Worm (Caenorhabditis elegans) whole organism, L4 larva: ENCODE data around the gene ZC8.6.

Experiments used
- F26F4.8 ChIP-seq: fragments of 200-800 bp; sonication (Bioruptor generic); conservative IDR thresholded peaks from 2 replicates; pipeline ENCODE4 v1.3.6; 2022; ENCODE audit warnings: missing genetic modification characterization, missing compliant biosample characterization
- F44E2.7 ChIP-seq: fragments of 200-800 bp; sonication (Bioruptor generic); IDR thresholded peaks from 2 replicates; pipeline ENCODE4 v2.1.2; 2022; ENCODE audit warnings: missing genetic modification characterization, missing compliant biosample characterization
- F49E8.2 ChIP-seq: sonication (generic microtip); optimal IDR thresholded peaks from 2 replicates; lab custom pipeline; 2016; ENCODE audit warnings: missing compliant biosample characterization, mild to moderate bottlenecking, missing genetic modification characterization, borderline replicate concordance
- R02D3.7 ChIP-seq: fragments of 150-350 bp; sonication (generic microtip); optimal IDR thresholded peaks from 3 replicates; lab custom pipeline; 2014; ENCODE audit warnings: missing biosample characterization, missing genetic modification characterization
- T20F7.1 ChIP-seq: fragments of 200-800 bp; sonication (Bioruptor generic); optimal IDR thresholded peaks from 2 replicates; lab custom pipeline; 2018; ENCODE audit warnings: mild to moderate bottlenecking, missing genetic modification characterization, missing compliant biosample characterization
- Y105C5A.15 ChIP-seq: fragments of 200-800 bp; sonication (Bioruptor generic); IDR thresholded peaks from 2 replicates; pipeline ENCODE4 v1.3.6; 2022; ENCODE audit warnings: missing genetic modification characterization, missing compliant biosample characterization
- Y48G9A.11 ChIP-seq: fragments of 200-800 bp; sonication (Bioruptor generic); IDR thresholded peaks from 2 replicates; pipeline ENCODE4 v1.3.6; 2022; ENCODE audit warnings: missing genetic modification reagents, missing genetic modification characterization, missing compliant biosample characterization
- aly-2 ChIP-seq: sonication (generic microtip); optimal IDR thresholded peaks from 2 replicates; lab custom pipeline; 2018; ENCODE audit warnings: missing biosample characterization, missing genetic modification characterization
- ama-1 ChIP-seq: fragments of 150-350 bp; optimal IDR thresholded peaks from 2 replicates; lab custom pipeline; 2014; ENCODE audit warnings: inconsistent platforms, mixed read lengths
- ceh-28 ChIP-seq: fragments of 150-350 bp; optimal IDR thresholded peaks from 2 replicates; lab custom pipeline; 2014; ENCODE audit warnings: missing biosample characterization, missing genetic modification reagents, missing genetic modification characterization
- ceh-62 ChIP-seq: sonication (generic microtip); optimal IDR thresholded peaks from 2 replicates; lab custom pipeline; 2017; ENCODE audit warnings: missing biosample characterization, missing genetic modification characterization
- daf-12 ChIP-seq: fragments of 150-350 bp; optimal IDR thresholded peaks from 2 replicates; lab custom pipeline; 2014; ENCODE audit warnings: missing biosample characterization, missing genetic modification reagents, missing genetic modification characterization
- daf-16 ChIP-seq, 3 experiments: sonication (generic microtip); optimal IDR thresholded peaks; 2 replicates each; lab custom pipeline; 2016 to 2017; ENCODE audit warnings: missing genetic modification characterization in 3 of 3, missing genetic modification reagents in 3 of 3, mild to moderate bottlenecking in 2 of 3, missing compliant biosample characterization in 2 of 3, missing biosample characterization in 1 of 3, moderate library complexity in 1 of 3
- dmd-6 ChIP-seq: fragments of 200-800 bp; sonication (Bioruptor generic); IDR thresholded peaks from 2 replicates; pipeline ENCODE4 v1.3.6; 2022; ENCODE audit warnings: missing genetic modification reagents, missing genetic modification characterization, missing compliant biosample characterization
- dpl-1 ChIP-seq: fragments of 150-350 bp; optimal IDR thresholded peaks from 2 replicates; lab custom pipeline; 2014; ENCODE audit warnings: missing biosample characterization, missing genetic modification reagents, missing genetic modification characterization
- duxl-1 ChIP-seq: sonication (generic microtip); optimal IDR thresholded peaks from 2 replicates; lab custom pipeline; 2016; ENCODE audit warnings: mild to moderate bottlenecking, missing genetic modification characterization, moderate library complexity, missing compliant biosample characterization; ENCODE audit not compliant: poor library complexity
- egl-43 ChIP-seq: fragments of 200-800 bp; sonication (Bioruptor generic); IDR thresholded peaks from 2 replicates; pipeline ENCODE4 v1.3.6; 2022; ENCODE audit warnings: missing genetic modification reagents, missing genetic modification characterization, missing compliant biosample characterization
- fkh-10 ChIP-seq: fragments of 150-350 bp; optimal IDR thresholded peaks from 2 replicates; lab custom pipeline; 2014; ENCODE audit warnings: missing biosample characterization, missing genetic modification reagents, missing genetic modification characterization
- fos-1 ChIP-seq: fragments of 150-350 bp; optimal IDR thresholded peaks from 2 replicates; lab custom pipeline; 2014; ENCODE audit warnings: missing biosample characterization, missing genetic modification characterization
- hif-1 ChIP-seq, 2 experiments: sonication (generic microtip); optimal IDR thresholded peaks; 2 replicates each; lab custom pipeline; 2016 to 2017; ENCODE audit warnings: missing compliant biosample characterization in 2 of 2, missing genetic modification characterization in 2 of 2, missing genetic modification reagents in 2 of 2, missing genotype in 2 of 2, mild to moderate bottlenecking in 1 of 2
- hlh-11 ChIP-seq: fragments of 200-800 bp; sonication (Bioruptor generic); optimal IDR thresholded peaks from 2 replicates; lab custom pipeline; 2018; ENCODE audit warnings: mild to moderate bottlenecking, missing genetic modification characterization, missing compliant biosample characterization
- hlh-30 ChIP-seq: sonication (generic microtip); optimal IDR thresholded peaks from 2 replicates; lab custom pipeline; 2017; ENCODE audit warnings: antibody characterized with exemption, mild to moderate bottlenecking, missing genetic modification characterization, missing compliant biosample characterization; ENCODE audit not compliant: insufficient read depth
- lim-7 ChIP-seq: fragments of 200-800 bp; sonication (Bioruptor generic); IDR thresholded peaks from 2 replicates; pipeline ENCODE4 v1.3.6; 2022; ENCODE audit warnings: missing genetic modification characterization, missing compliant biosample characterization
- lin-13 ChIP-seq: fragments of 150-350 bp; optimal IDR thresholded peaks from 2 replicates; lab custom pipeline; 2014; ENCODE audit warnings: missing biosample characterization, missing genetic modification reagents, missing genetic modification characterization
- lin-29 ChIP-seq: fragments of 200-800 bp; sonication (Bioruptor generic); IDR thresholded peaks from 2 replicates; pipeline ENCODE4 v1.3.6; 2022; ENCODE audit warnings: missing genetic modification reagents, missing genetic modification characterization, missing compliant biosample characterization
- lin-38 ChIP-seq: fragments of 200-800 bp; sonication (Bioruptor generic); IDR thresholded peaks from 2 replicates; pipeline ENCODE4 v1.3.6; 2022; ENCODE audit warnings: missing genetic modification reagents, missing genetic modification characterization, missing compliant biosample characterization
- lin-39 ChIP-seq: fragments of 150-350 bp; optimal IDR thresholded peaks from 2 replicates; lab custom pipeline; 2014; ENCODE audit warnings: missing biosample characterization, missing genetic modification reagents, missing genetic modification characterization
- madf-9 ChIP-seq: fragments of 200-800 bp; sonication (Bioruptor generic); conservative IDR thresholded peaks from 2 replicates; pipeline ENCODE4 v1.3.6; 2022; ENCODE audit warnings: missing genetic modification reagents, missing genetic modification characterization, missing compliant biosample characterization
- mdl-1 ChIP-seq, 2 experiments: fragments of 150-350 bp in 1 of 2; sonication (generic microtip) in 1 of 2; optimal IDR thresholded peaks; 2 replicates each; lab custom pipeline; 2014 to 2017; ENCODE audit warnings: missing biosample characterization in 2 of 2, missing genetic modification characterization in 2 of 2
- mep-1 ChIP-seq: fragments of 150-350 bp; sonication (generic microtip); optimal IDR thresholded peaks from 3 replicates; lab custom pipeline; 2014; ENCODE audit warnings: missing biosample characterization, missing genetic modification characterization
- mes-2 ChIP-seq: sonication (generic microtip); optimal IDR thresholded peaks from 2 replicates; lab custom pipeline; 2016; ENCODE audit warnings: missing genotype, mild to moderate bottlenecking, missing genetic modification characterization, missing compliant biosample characterization; ENCODE audit not compliant: poor library complexity, severe bottlenecking
- mxl-2 ChIP-seq: fragments of 200-800 bp; sonication (Bioruptor generic); conservative IDR thresholded peaks from 2 replicates; pipeline ENCODE4 v1.3.6; 2022; ENCODE audit warnings: missing genetic modification reagents, missing genetic modification characterization, missing compliant biosample characterization
- mxl-3 ChIP-seq: fragments of 200-800 bp; sonication (Bioruptor generic); optimal IDR thresholded peaks from 2 replicates; lab custom pipeline; 2018; ENCODE audit warnings: mild to moderate bottlenecking, missing genetic modification characterization, missing compliant biosample characterization
- nhr-102 ChIP-seq: sonication (generic microtip); optimal IDR thresholded peaks from 2 replicates; lab custom pipeline; 2016; ENCODE audit warnings: mild to moderate bottlenecking, missing genetic modification characterization, moderate library complexity, missing compliant biosample characterization
- nhr-41 ChIP-seq: fragments of 200-800 bp; sonication (Bioruptor generic); IDR thresholded peaks from 2 replicates; pipeline ENCODE4 v1.3.6; 2022; ENCODE audit warnings: missing genetic modification reagents, missing genetic modification characterization, missing compliant biosample characterization
- nhr-42 ChIP-seq: fragments of 200-800 bp; sonication (Bioruptor generic); IDR thresholded peaks from 2 replicates; pipeline ENCODE4 v1.3.6; 2022; ENCODE audit warnings: missing genetic modification characterization, missing compliant biosample characterization
- nhr-48 ChIP-seq: sonication (generic microtip); optimal IDR thresholded peaks from 2 replicates; lab custom pipeline; 2016; ENCODE audit warnings: mild to moderate bottlenecking, missing genetic modification characterization, missing compliant biosample characterization
- nhr-76 ChIP-seq: fragments of 150-350 bp; optimal IDR thresholded peaks from 2 replicates; lab custom pipeline; 2014; ENCODE audit warnings: missing biosample characterization, missing genetic modification characterization
- pqm-1 ChIP-seq: sonication (generic microtip); optimal IDR thresholded peaks from 2 replicates; lab custom pipeline; 2017; ENCODE audit warnings: missing biosample characterization, missing genetic modification characterization
- rbr-2 ChIP-seq: sonication (generic microtip); optimal IDR thresholded peaks from 2 replicates; lab custom pipeline; 2016; ENCODE audit warnings: missing genotype, missing genetic modification characterization, missing compliant biosample characterization
- skn-1 ChIP-seq: fragments of 150-350 bp; optimal IDR thresholded peaks from 2 replicates; lab custom pipeline; 2014; ENCODE audit warnings: missing biosample characterization, missing genetic modification characterization
- spr-1 ChIP-seq: sonication (generic microtip); optimal IDR thresholded peaks from 2 replicates; lab custom pipeline; 2016; ENCODE audit warnings: mild to moderate bottlenecking, missing genetic modification characterization, missing compliant biosample characterization
- spr-3 ChIP-seq: fragments of 200-800 bp; sonication (Bioruptor generic); optimal IDR thresholded peaks from 2 replicates; lab custom pipeline; 2018; ENCODE audit warnings: mild to moderate bottlenecking, missing genetic modification characterization, missing compliant biosample characterization
- tag-97 ChIP-seq: fragments of 200-800 bp; sonication (Bioruptor generic); IDR thresholded peaks from 2 replicates; pipeline ENCODE4 v1.3.6; 2022; ENCODE audit warnings: missing genetic modification characterization, missing compliant biosample characterization
- tra-1 ChIP-seq: fragments of 200-800 bp; sonication (Bioruptor generic); IDR thresholded peaks from 2 replicates; pipeline ENCODE4 v1.3.6; 2022; ENCODE audit warnings: missing genetic modification reagents, missing genetic modification characterization, missing compliant biosample characterization
- unc-130 ChIP-seq: sonication (generic microtip); optimal IDR thresholded peaks from 2 replicates; lab custom pipeline; 2016; ENCODE audit warnings: missing genetic modification reagents, missing genetic modification characterization, missing compliant biosample characterization
- unc-62 ChIP-seq, 3 experiments: fragments of 150-350 bp in 1 of 3; sonication (generic microtip); optimal IDR thresholded peaks in 2 of 3; peaks in 1 of 3; 1 replicate in 1 of 3; 2 replicates in 2 of 3; lab custom pipeline; 2014 to 2017; ENCODE audit warnings: missing biosample characterization in 3 of 3, missing genetic modification characterization in 3 of 3, missing genetic modification reagents in 3 of 3, missing genotype in 1 of 3
- zfp-3 ChIP-seq: fragments of 200-800 bp; sonication (Bioruptor generic); conservative IDR thresholded peaks from 2 replicates; pipeline ENCODE4 v1.3.6; 2022; ENCODE audit warnings: missing genetic modification reagents, missing genetic modification characterization, missing compliant biosample characterization
- zip-11 ChIP-seq: fragments of 200-800 bp; sonication (Bioruptor generic); IDR thresholded peaks from 2 replicates; pipeline ENCODE4 v1.3.6; 2022; ENCODE audit warnings: missing genetic modification characterization, missing compliant biosample characterization
- zip-2 ChIP-seq: fragments of 150-350 bp; optimal IDR thresholded peaks from 2 replicates; lab custom pipeline; 2014; ENCODE audit warnings: missing biosample characterization, missing genetic modification characterization
- ztf-11 ChIP-seq: fragments of 150-350 bp; optimal IDR thresholded peaks from 2 replicates; lab custom pipeline; 2014; ENCODE audit warnings: missing biosample characterization, missing genetic modification characterization

Gene ZC8.6

ce11 chrX:4970863-4971345 is 26.5 kb downstream of the ZC8.6 start, which contains the start of gene calu-1 (continued):
- TF ChIP-seq dmd-6 (peak; percentile 94), ceh-62 (tag; lab: Kevin White, UChicago) (no peak), nhr-102 (tag; lab: Kevin White, UChicago) (no peak), F44E2.7 (no peak), skn-1 (tag; lab: Kevin White, UChicago) (no peak), spr-1 (tag; lab: Kevin White, UChicago) (no peak), F49E8.2 (no peak), fkh-10 (no peak), hlh-30 (tag; lab: Kevin White, UChicago) (no peak), egl-43 (GFP tag; lab: Robert Waterston, UW) (no peak), zip-2 (tag; lab: Kevin White, UChicago) (no peak), daf-12 (tag; lab: Kevin White, UChicago) (no peak), nhr-41 (no peak), pqm-1 (tag; lab: Kevin White, UChicago) (no peak), lim-7 (GFP tag; lab: Robert Waterston, UW) (no peak), T20F7.1 (GFP tag; lab: Kevin White, UChicago) (peak; percentile 32), mxl-3 (GFP tag; lab: Kevin White, UChicago) (no peak), Y105C5A.15 (GFP tag; lab: Robert Waterston, UW) (no peak), mes-2 (tag; lab: Kevin White, UChicago) (no peak), duxl-1 (tag; lab: Kevin White, UChicago) (no peak), zfp-3 (GFP tag; lab: Robert Waterston, UW) (no peak), lin-38 (no peak), mxl-2 (GFP tag; lab: Robert Waterston, UW) (no peak), spr-3 (no peak), lin-39 (tag; lab: Kevin White, UChicago) (no peak), unc-130 (GFP tag; lab: Kevin White, UChicago) (no peak), R02D3.7 (tag; lab: Kevin White, UChicago) (no peak), aly-2 (tag; lab: Kevin White, UChicago) (no peak), daf-16 (GFP tag; optimal IDR thresholded peaks at IDR 0.05; lab: Kevin White, UChicago) (peak in 1 of 2 experiments; percentile 5), daf-16 (tag; optimal IDR thresholded peaks at IDR 0.05; lab: Kevin White, UChicago) (peak; percentile 18), tra-1 (GFP tag; lab: Robert Waterston, UW) (peak; percentile 95), ama-1 (lab: Kevin White, UChicago) (no peak), fos-1 (tag; lab: Kevin White, UChicago) (no peak), mep-1 (tag; lab: Kevin White, UChicago) (no peak), ceh-28 (tag; lab: Kevin White, UChicago) (no peak), ztf-11 (tag; lab: Kevin White, UChicago) (no peak), hif-1 (tag; optimal IDR thresholded peaks at IDR 0.05; lab: Kevin White, UChicago) (no peak), dpl-1 (GFP tag; lab: Kevin White, UChicago) (no peak), rbr-2 (tag; lab: Kevin White, UChicago) (no peak), nhr-76 (no peak), tag-97 (GFP tag; lab: Robert Waterston, UW) (no peak), Y48G9A.11 (no peak), F26F4.8 (GFP tag; lab: Robert Waterston, UW) (no peak), nhr-48 (tag; lab: Kevin White, UChicago) (no peak), lin-13 (GFP tag; lab: Kevin White, UChicago) (no peak), madf-9 (GFP tag; lab: Robert Waterston, UW) (no peak), zip-11 (GFP tag; lab: Robert Waterston, UW) (no peak), unc-62 (GFP tag; optimal IDR thresholded peaks at IDR 0.05 in 1 of 2; lab: Kevin White, UChicago) (peak; percentile 12 to 36), unc-62 (tag; optimal IDR thresholded peaks at IDR 0.05; lab: Kevin White, UChicago) (no peak), mdl-1 (tag; optimal IDR thresholded peaks at IDR 0.05; lab: Kevin White, UChicago) (no peak), hlh-11 (tag; lab: Kevin White, UChicago) (peak; percentile 6), lin-29 (no peak), nhr-42 (GFP tag; lab: Robert Waterston, UW) (no peak)
